Fruit fly (Drosophila melanogaster) whole organism, embryonic: ENCODE data around the gene Smox.

Experiments used
- B-H2 ChIP-seq: fragments of 200-800 bp; sonication (Bioruptor generic); optimal IDR thresholded peaks from 2 replicates; lab custom pipeline; 2018; ENCODE audit warnings: missing biosample characterization, mild to moderate bottlenecking, missing genetic modification characterization
- BEAF-32 ChIP-seq: fragments of 200-800 bp; sonication (Bioruptor generic); optimal IDR thresholded peaks from 3 replicates; lab custom pipeline; 2017; ENCODE audit warnings: missing biosample characterization, missing genetic modification characterization, mild to moderate bottlenecking, moderate library complexity, missing genetic modification reagents
- CG10565 ChIP-seq: fragments of 200-800 bp; sonication (Bioruptor generic); optimal IDR thresholded peaks from 3 replicates; lab custom pipeline; 2016; ENCODE audit warnings: missing biosample characterization, mild to moderate bottlenecking, missing genetic modification characterization
- CG11093 ChIP-seq: fragments of 200-800 bp; sonication (Bioruptor generic); IDR thresholded peaks from 3 replicates; pipeline ENCODE4 v1.3.6; 2022; ENCODE audit warnings: missing biosample characterization, missing genetic modification characterization
- CG13624 ChIP-seq: fragments of 200-800 bp; sonication (Bioruptor generic); optimal IDR thresholded peaks from 2 replicates; lab custom pipeline; 2016; ENCODE audit warnings: missing biosample characterization, missing genetic modification characterization
- CG14710 ChIP-seq: fragments of 200-800 bp; sonication (Bioruptor generic); optimal IDR thresholded peaks from 3 replicates; lab custom pipeline; 2019; ENCODE audit warnings: missing biosample characterization, mild to moderate bottlenecking, missing genetic modification characterization, moderate library complexity
- CG15011 ChIP-seq: fragments of 200-800 bp; sonication (Bioruptor generic); optimal IDR thresholded peaks from 3 replicates; lab custom pipeline; 2018; ENCODE audit warnings: missing biosample characterization, mild to moderate bottlenecking, missing genetic modification characterization
- CG15514 ChIP-seq: fragments of 200-800 bp; sonication (Bioruptor generic); optimal IDR thresholded peaks from 3 replicates; lab custom pipeline; 2017; ENCODE audit warnings: missing biosample characterization, missing genetic modification characterization, mild to moderate bottlenecking, moderate library complexity, missing genetic modification reagents
- CG17802 ChIP-seq: fragments of 200-800 bp; sonication (Bioruptor generic); optimal IDR thresholded peaks from 2 replicates; lab custom pipeline; 2018; ENCODE audit warnings: missing biosample characterization, mild to moderate bottlenecking, missing genetic modification characterization, moderate library complexity
- CG30431 ChIP-seq: fragments of 200-800 bp; sonication (Bioruptor generic); optimal IDR thresholded peaks from 2 replicates; lab custom pipeline; 2017; ENCODE audit warnings: missing biosample characterization, missing genetic modification characterization
- CG31365 ChIP-seq: fragments of 200-800 bp; sonication (Bioruptor generic); optimal IDR thresholded peaks from 2 replicates; lab custom pipeline; 2018; ENCODE audit warnings: missing biosample characterization, mild to moderate bottlenecking, missing genetic modification characterization
- CG31441 ChIP-seq: fragments of 200-800 bp; sonication (Bioruptor generic); IDR thresholded peaks from 2 replicates; pipeline ENCODE4 v1.3.6; 2022; ENCODE audit warnings: missing biosample characterization, missing genetic modification characterization
- CG3281 ChIP-seq: fragments of 200-800 bp; sonication (Bioruptor generic); optimal IDR thresholded peaks from 3 replicates; lab custom pipeline; 2017; ENCODE audit warnings: missing biosample characterization, mild to moderate bottlenecking, missing genetic modification characterization
- CG7271 ChIP-seq: fragments of 200-800 bp; sonication (Bioruptor generic); optimal IDR thresholded peaks from 2 replicates; lab custom pipeline; 2018; ENCODE audit warnings: missing biosample characterization, mild to moderate bottlenecking, missing genetic modification characterization, moderate library complexity
- CG9215 ChIP-seq: fragments of 200-800 bp; sonication (Bioruptor generic); IDR thresholded peaks from 2 replicates; pipeline ENCODE4 v1.3.6; 2022; ENCODE audit warnings: missing biosample characterization, missing genetic modification characterization
- Camta ChIP-seq: fragments of 200-800 bp; sonication (Bioruptor generic); optimal IDR thresholded peaks from 2 replicates; lab custom pipeline; 2016; ENCODE audit warnings: missing biosample characterization, missing genetic modification characterization
- Dad ChIP-seq: fragments of 200-800 bp; sonication (Bioruptor generic); optimal IDR thresholded peaks from 3 replicates; lab custom pipeline; 2016; ENCODE audit warnings: missing biosample characterization, missing genetic modification characterization
- Deaf1 ChIP-seq: fragments of 200-800 bp; optimal IDR thresholded peaks from 3 replicates; lab custom pipeline; 2019; ENCODE audit warnings: missing biosample characterization, mild to moderate bottlenecking, missing genetic modification characterization, moderate library complexity
- Doc2 ChIP-seq: fragments of 200-800 bp; sonication (Bioruptor generic); IDR thresholded peaks from 2 replicates; pipeline ENCODE4 v1.3.6; 2022; ENCODE audit warnings: missing biosample characterization, missing genetic modification characterization
- Ets97D ChIP-seq: fragments of 200-800 bp; sonication (Bioruptor generic); optimal IDR thresholded peaks from 3 replicates; lab custom pipeline; 2016; ENCODE audit warnings: missing biosample characterization, missing genetic modification characterization
- Hey ChIP-seq: fragments of 200-800 bp; sonication (Bioruptor generic); optimal IDR thresholded peaks from 3 replicates; lab custom pipeline; 2018; ENCODE audit warnings: missing biosample characterization, mild to moderate bottlenecking, missing genetic modification characterization
- HmgD ChIP-seq: fragments of 200-800 bp; sonication (Bioruptor generic); optimal IDR thresholded peaks from 3 replicates; lab custom pipeline; 2016; ENCODE audit warnings: missing biosample characterization, missing genetic modification characterization
- MBD-R2 ChIP-seq: fragments of 200-800 bp; sonication (Bioruptor generic); IDR thresholded peaks from 2 replicates; pipeline ENCODE4 v1.3.6; 2022; ENCODE audit warnings: missing biosample characterization, missing genetic modification characterization
- Nf-YC ChIP-seq: fragments of 200-800 bp; optimal IDR thresholded peaks from 3 replicates; lab custom pipeline; 2019; ENCODE audit warnings: missing biosample characterization, mild to moderate bottlenecking, missing genetic modification characterization, moderate library complexity
- PHDP ChIP-seq: fragments of 200-800 bp; sonication (Bioruptor generic); optimal IDR thresholded peaks from 3 replicates; lab custom pipeline; 2018; ENCODE audit warnings: missing biosample characterization, mild to moderate bottlenecking, missing genetic modification characterization, moderate library complexity
- Poxn ChIP-seq: fragments of 200-800 bp; sonication (Bioruptor generic); IDR thresholded peaks from 2 replicates; pipeline ENCODE4 v1.3.6; 2022; ENCODE audit warnings: missing biosample characterization, missing genetic modification characterization
- Ptx1 ChIP-seq: fragments of 200-800 bp; sonication (Bioruptor generic); IDR thresholded peaks from 2 replicates; pipeline ENCODE4 v1.3.6; 2022; ENCODE audit warnings: missing biosample characterization, missing genetic modification characterization
- Rfx ChIP-seq: fragments of 200-800 bp; sonication (Bioruptor generic); IDR thresholded peaks from 2 replicates; pipeline ENCODE4 v1.3.6; 2022; ENCODE audit warnings: missing biosample characterization, missing genetic modification characterization
- Ssrp ChIP-seq: fragments of 200-800 bp; sonication (Bioruptor generic); optimal IDR thresholded peaks from 2 replicates; lab custom pipeline; 2018; ENCODE audit warnings: missing biosample characterization, mild to moderate bottlenecking, missing genetic modification characterization, moderate library complexity
- Stat92E ChIP-seq, 3 experiments: fragments of >200 bp in 2 of 3; fragments of 200-800 bp in 1 of 3; sonication (Bioruptor generic) in 1 of 3; optimal IDR thresholded peaks; 2 replicates each; lab custom pipeline; 2017 to 2019; ENCODE audit warnings: missing biosample characterization in 3 of 3, missing genetic modification characterization in 3 of 3, mild to moderate bottlenecking in 1 of 3, moderate library complexity in 1 of 3
- ash1 ChIP-seq: fragments of 200-800 bp; sonication (Bioruptor generic); optimal IDR thresholded peaks from 2 replicates; lab custom pipeline; 2018; ENCODE audit warnings: missing biosample characterization, mild to moderate bottlenecking, missing genetic modification characterization
- bbx ChIP-seq: fragments of 200-800 bp; sonication (Bioruptor generic); IDR thresholded peaks from 2 replicates; pipeline ENCODE4 v1.3.6; 2022; ENCODE audit warnings: missing biosample characterization, missing genetic modification characterization; ENCODE audit not compliant: partially characterized antibody
- bcd ChIP-seq: fragments of 200-800 bp; sonication (Bioruptor generic); optimal IDR thresholded peaks from 2 replicates; lab custom pipeline; 2017; ENCODE audit warnings: missing biosample characterization, mild to moderate bottlenecking, missing genetic modification characterization
- chif ChIP-seq, 2 experiments: fragments of 200-800 bp; sonication (Bioruptor generic); optimal IDR thresholded peaks; 3 replicates each; lab custom pipeline; 2016; ENCODE audit warnings: missing biosample characterization in 2 of 2, missing genetic modification characterization in 2 of 2
- dmrt99B ChIP-seq: fragments of 200-800 bp; sonication (Bioruptor generic); optimal IDR thresholded peaks from 2 replicates; lab custom pipeline; 2018; ENCODE audit warnings: missing biosample characterization, mild to moderate bottlenecking, missing genetic modification characterization, moderate library complexity
- eve ChIP-seq, 2 experiments: fragments of >200 bp; optimal IDR thresholded peaks; 2 replicates each; lab custom pipeline; 2017; ENCODE audit warnings: missing biosample characterization in 2 of 2, missing genetic modification characterization in 2 of 2
- ftz-f1 ChIP-seq: fragments of 200-800 bp; sonication (Bioruptor generic); optimal IDR thresholded peaks from 2 replicates; lab custom pipeline; 2016; ENCODE audit warnings: missing biosample characterization, missing genetic modification characterization
- grau ChIP-seq: fragments of 200-800 bp; optimal IDR thresholded peaks from 3 replicates; lab custom pipeline; 2019; ENCODE audit warnings: missing biosample characterization, mild to moderate bottlenecking, missing genetic modification characterization, moderate library complexity
- ken ChIP-seq: fragments of 200-800 bp; sonication (Bioruptor generic); IDR thresholded peaks from 3 replicates; pipeline ENCODE4 v1.3.6; 2022; ENCODE audit warnings: missing biosample characterization, missing genetic modification characterization
- lov ChIP-seq, 2 experiments: fragments of 200-800 bp in 1 of 2; fragments of >200 bp in 1 of 2; sonication (Bioruptor generic) in 1 of 2; IDR thresholded peaks in 1 of 2; optimal IDR thresholded peaks in 1 of 2; 2 replicates in 1 of 2; 3 replicates in 1 of 2; pipeline versions ENCODE4 v1.3.6 to Lab custom; 2017 to 2022; ENCODE audit warnings: missing biosample characterization in 1 of 2, missing genetic modification characterization in 1 of 2
- nerfin-1 ChIP-seq: fragments of 200-800 bp; sonication (Bioruptor generic); optimal IDR thresholded peaks from 3 replicates; lab custom pipeline; 2019; ENCODE audit warnings: missing biosample characterization, mild to moderate bottlenecking, missing genetic modification characterization, moderate library complexity
- peb ChIP-seq: fragments of 200-800 bp; sonication (Bioruptor generic); IDR thresholded peaks from 2 replicates; pipeline ENCODE4 v1.3.6; 2022; ENCODE audit warnings: missing biosample characterization, missing genetic modification characterization
- pfk ChIP-seq: fragments of 200-800 bp; sonication (Bioruptor generic); optimal IDR thresholded peaks from 2 replicates; lab custom pipeline; 2018; ENCODE audit warnings: missing biosample characterization, mild to moderate bottlenecking, missing genetic modification characterization, moderate library complexity
- pzg ChIP-seq: fragments of 200-800 bp; sonication (Bioruptor generic); optimal IDR thresholded peaks from 3 replicates; lab custom pipeline; 2018; ENCODE audit warnings: missing biosample characterization, mild to moderate bottlenecking, missing genetic modification characterization, moderate library complexity
- scrt ChIP-seq: fragments of 200-800 bp; sonication (Bioruptor generic); optimal IDR thresholded peaks from 2 replicates; lab custom pipeline; 2018; ENCODE audit warnings: missing biosample characterization, mild to moderate bottlenecking, missing genetic modification characterization, moderate library complexity
- slou ChIP-seq: fragments of 200-800 bp; sonication (Bioruptor generic); optimal IDR thresholded peaks from 3 replicates; lab custom pipeline; 2016; ENCODE audit warnings: missing biosample characterization, missing genetic modification characterization
- ttk ChIP-seq: fragments of 200-800 bp; sonication (Bioruptor generic); IDR thresholded peaks from 2 replicates; pipeline ENCODE4 v2.1.2; 2022; ENCODE audit warnings: missing biosample characterization, missing genetic modification characterization
- usp ChIP-seq: fragments of >200 bp; optimal IDR thresholded peaks from 2 replicates; lab custom pipeline; 2017; ENCODE audit warnings: missing biosample characterization, missing genetic modification characterization
- wor ChIP-seq: fragments of 200-800 bp; sonication (Bioruptor generic); IDR thresholded peaks from 2 replicates; pipeline ENCODE4 v1.3.6; 2022; ENCODE audit warnings: missing biosample characterization, missing genetic modification characterization
- zfh2 ChIP-seq: fragments of 200-800 bp; sonication (Bioruptor generic); optimal IDR thresholded peaks from 2 replicates; lab custom pipeline; 2016; ENCODE audit warnings: missing biosample characterization, missing genetic modification characterization

The Smox gene

dm6 chrX:8157294-8157693 lies 15.2 kb upstream of the Smox start, which contains the start of the genes Traf6 and GIIIspla2 (continued):
- no peak for TF ChIP-seq eve (GFP tag; optimal IDR thresholded peaks at IDR 0.05; lab: Kevin White, UChicago)
- peak; percentile 80 for TF ChIP-seq Ptx1
- peak; percentile 95 for TF ChIP-seq MBD-R2 (GFP tag; lab: Robert Waterston, UW)
- peak; percentile 80 for TF ChIP-seq PHDP (tag; lab: Kevin White, UChicago)
- TF ChIP-seq Ssrp (tag; lab: Kevin White, UChicago) = peak; percentile 72
- TF ChIP-seq lov (optimal IDR thresholded peaks at IDR 0.05; lab: Kevin White, UChicago) = no peak
- TF ChIP-seq lov (GFP tag; IDR thresholded peaks at IDR 0.05; lab: Robert Waterston, UW) = peak; percentile 63; the same call in 1 of the 3 replicates
- TF ChIP-seq ash1 (GFP tag; lab: Kevin White, UChicago) = no peak
- peak; percentile 79; the same call in 1 of the 2 replicates for TF ChIP-seq CG9215
- TF ChIP-seq Deaf1 (tag; lab: Kevin White, UChicago) = peak; percentile 77
- no peak for TF ChIP-seq Doc2 (GFP tag; lab: Robert Waterston, UW)
- TF ChIP-seq BEAF-32 (GFP tag; lab: Kevin White, UChicago) = peak; percentile 43
- TF ChIP-seq slou (GFP tag; lab: Kevin White, UChicago) = peak; percentile 38
- no peak for TF ChIP-seq CG7271 (tag; lab: Kevin White, UChicago)
- peak; percentile 92 for TF ChIP-seq CG15514 (GFP tag; lab: Kevin White, UChicago)
- TF ChIP-seq ttk (GFP tag; lab: Robert Waterston, UW) = peak; percentile 61
- no peak for TF ChIP-seq CG10565 (GFP tag; lab: Kevin White, UChicago)
- TF ChIP-seq Poxn (GFP tag; lab: Robert Waterston, UW) = peak; percentile 29; the same call in 1 of the 2 replicates
- no peak for TF ChIP-seq dmrt99B (tag; lab: Kevin White, UChicago)
- no peak for TF ChIP-seq scrt
- peak; percentile 60 for TF ChIP-seq Dad (GFP tag; lab: Kevin White, UChicago)
- peak; percentile 87 for TF ChIP-seq Rfx (GFP tag; lab: Robert Waterston, UW)
- peak; percentile 73 for TF ChIP-seq Nf-YC
- peak; percentile 45; the same call in 1 of the 2 replicates for TF ChIP-seq peb (GFP tag; lab: Robert Waterston, UW)
- TF ChIP-seq pzg (GFP tag; lab: Kevin White, UChicago) = peak; percentile 67
- peak; percentile 69; the same call in 1 of the 2 replicates for TF ChIP-seq wor (GFP tag; lab: Robert Waterston, UW)
- TF ChIP-seq CG15011 = no peak
- TF ChIP-seq pfk = no peak
- TF ChIP-seq bbx (GFP tag; lab: Robert Waterston, UW) = no peak
- peak; percentile 41 for TF ChIP-seq ftz-f1 (GFP tag; lab: Kevin White, UChicago)
- peak; percentile 61 for TF ChIP-seq Ets97D (GFP tag; lab: Kevin White, UChicago)
- peak; percentile 48 for TF ChIP-seq nerfin-1 (tag; lab: Kevin White, UChicago)
- TF ChIP-seq HmgD = no peak
- peak; percentile 67 for TF ChIP-seq CG30431 (GFP tag; lab: Kevin White, UChicago)
- peak; percentile 73 for TF ChIP-seq zfh2 (GFP tag; lab: Kevin White, UChicago)
- no peak for TF ChIP-seq usp (GFP tag; lab: Kevin White, UChicago)
- TF ChIP-seq B-H2 (GFP tag; lab: Kevin White, UChicago) = peak; percentile 86
- TF ChIP-seq CG11093 (GFP tag; lab: Robert Waterston, UW) = peak; percentile 43; the same call in 1 of the 3 replicates
- no peak for TF ChIP-seq CG31365 (tag; lab: Kevin White, UChicago)
- no peak; the same call in 1 of the 2 replicates for TF ChIP-seq CG31441
- TF ChIP-seq CG17802 (tag; lab: Kevin White, UChicago) = peak; percentile 90
- TF ChIP-seq Stat92E (GFP tag; optimal IDR thresholded peaks at IDR 0.05; lab: Kevin White, UChicago) = no peak
- peak; percentile 80 for TF ChIP-seq grau (tag; lab: Kevin White, UChicago)
- TF ChIP-seq chif (GFP tag; optimal IDR thresholded peaks at IDR 0.05; lab: Kevin White, UChicago) = peak; percentile 55 to 61
- TF ChIP-seq ken (GFP tag; lab: Robert Waterston, UW) = peak; percentile 81
- TF ChIP-seq CG13624 (GFP tag; lab: Kevin White, UChicago) = peak; percentile 56
- TF ChIP-seq CG14710 (tag; lab: Kevin White, UChicago) = peak; percentile 84
- peak; percentile 72 for TF ChIP-seq bcd
- TF ChIP-seq Camta = peak; percentile 63
- TF ChIP-seq CG3281 (GFP tag; lab: Kevin White, UChicago) = peak; percentile 74
- peak; percentile 61 for TF ChIP-seq Hey (tag; lab: Kevin White, UChicago)
